Worm (Caenorhabditis elegans) whole organism, late embryonic: Measurements from ENCODE around the gene rabr-4.

Experiments
- ceh-24 ChIP-seq: sonication (generic microtip); optimal IDR thresholded peaks from 2 replicates; lab custom pipeline; 2016; ENCODE audit warnings: mild to moderate bottlenecking, missing genetic modification characterization, missing compliant biosample characterization
- nhr-11 ChIP-seq: fragments of 150-350 bp; optimal IDR thresholded peaks from 2 replicates; lab custom pipeline; 2014; ENCODE audit warnings: missing biosample characterization, missing genetic modification characterization
- odd-2 ChIP-seq: sonication (generic microtip); optimal IDR thresholded peaks from 2 replicates; lab custom pipeline; 2017; ENCODE audit warnings: antibody characterized with exemption, mild to moderate bottlenecking, missing genetic modification characterization, missing compliant biosample characterization

DNA sequence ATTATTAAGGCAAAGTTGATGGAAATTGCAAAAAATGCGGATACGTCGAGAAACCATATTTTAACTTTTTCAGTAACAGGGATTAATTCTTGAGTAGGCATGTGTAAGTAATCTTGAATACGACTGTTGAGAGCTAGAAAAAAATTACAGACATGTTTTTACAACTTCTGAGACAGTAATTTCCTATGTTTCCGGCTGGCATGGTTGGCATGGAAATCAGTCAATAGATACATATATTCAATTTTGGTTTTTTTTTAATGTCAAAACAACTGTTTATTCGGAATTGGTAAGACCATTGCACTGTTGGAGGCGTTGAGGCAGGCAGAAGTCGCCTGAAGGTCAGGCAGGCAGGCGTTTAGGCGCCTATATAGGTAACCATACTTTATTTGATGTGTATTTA is 41.4 kb upstream of the rabr-4 start, which contains the start of gene str-254:
- TF ChIP-seq odd-2 (tag; lab: Kevin White, UChicago) (no peak), nhr-11 (tag; lab: Kevin White, UChicago) (no peak), ceh-24 (tag; lab: Kevin White, UChicago) (no peak)
